Worm (Caenorhabditis elegans): ENCODE results near the gene fil-1.

Gene fil-1

DNA sequence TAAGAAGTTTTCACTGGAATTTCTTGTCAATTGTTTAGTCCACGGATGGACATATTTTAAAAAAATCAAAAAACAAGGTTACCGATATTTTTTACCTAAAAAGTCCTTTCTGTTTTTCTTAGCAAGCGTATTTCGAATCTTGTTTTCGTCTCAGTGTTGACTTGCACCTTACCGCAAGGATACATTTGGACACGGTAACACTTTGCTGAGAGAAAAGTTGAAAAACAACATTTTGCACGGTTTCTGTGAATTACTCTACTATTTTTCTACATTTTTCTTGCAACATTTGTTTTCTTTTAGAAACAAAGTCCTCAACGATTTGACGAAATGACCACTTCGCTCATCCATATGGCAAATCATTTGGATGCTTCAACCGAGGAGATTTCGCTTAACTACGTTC is 44.2 kb upstream of the fil-1 start, which contains the start of gene hil-1:
Gene hil-1 (plus strand): TSS at position 301 of the 400 bp plus-strand sequence.
- no peak for TF ChIP-seq nhr-76 (tag; optimal IDR thresholded peaks at IDR 0.05)
- no peak for TF ChIP-seq mep-1 (tag; optimal IDR thresholded peaks at IDR 0.05)
- TF ChIP-seq ztf-11 (tag; optimal IDR thresholded peaks at IDR 0.05) = no peak
- no peak for TF ChIP-seq unc-39 (tag; optimal IDR thresholded peaks at IDR 0.05)
- TF ChIP-seq drap-1 (GFP tag; optimal IDR thresholded peaks at IDR 0.05) = no peak
- TF ChIP-seq elt-1 (tag; optimal IDR thresholded peaks at IDR 0.05; ENCODE audit: borderline replicate concordance, insufficient read depth) = no peak
- TF ChIP-seq cnd-1 (tag; optimal IDR thresholded peaks at IDR 0.05) = no peak
- no peak for TF ChIP-seq pha-4 (tag; optimal IDR thresholded peaks at IDR 0.05)
- no peak for TF ChIP-seq lin-13 (tag; optimal IDR thresholded peaks at IDR 0.05)
- TF ChIP-seq lin-32 (GFP tag; optimal IDR thresholded peaks at IDR 0.05) = no peak
- TF ChIP-seq elt-3 (tag; optimal IDR thresholded peaks at IDR 0.05) = no peak
- no peak for TF ChIP-seq ces-1 (GFP tag; optimal IDR thresholded peaks at IDR 0.05)

- TF ChIP-seq lin-32 (GFP tag; optimal IDR thresholded peaks at IDR 0.05) = no peak
- TF ChIP-seq nhr-12 (tag; optimal IDR thresholded peaks at IDR 0.05) = no peak
- TF ChIP-seq nhr-2 (tag; optimal IDR thresholded peaks at IDR 0.05) = no peak
- TF ChIP-seq elt-3 (tag; optimal IDR thresholded peaks at IDR 0.05) = no peak
- no peak for TF ChIP-seq ceh-43 (GFP tag; optimal IDR thresholded peaks at IDR 0.05)
Observed at ce11 chrV:14954633-14955032, 39.0 kb upstream of the fil-1 start, which contains the start of gene C30G7.5. Gene C30G7.5, minus strand, starts transcription at chrV:14954733.

DNA sequence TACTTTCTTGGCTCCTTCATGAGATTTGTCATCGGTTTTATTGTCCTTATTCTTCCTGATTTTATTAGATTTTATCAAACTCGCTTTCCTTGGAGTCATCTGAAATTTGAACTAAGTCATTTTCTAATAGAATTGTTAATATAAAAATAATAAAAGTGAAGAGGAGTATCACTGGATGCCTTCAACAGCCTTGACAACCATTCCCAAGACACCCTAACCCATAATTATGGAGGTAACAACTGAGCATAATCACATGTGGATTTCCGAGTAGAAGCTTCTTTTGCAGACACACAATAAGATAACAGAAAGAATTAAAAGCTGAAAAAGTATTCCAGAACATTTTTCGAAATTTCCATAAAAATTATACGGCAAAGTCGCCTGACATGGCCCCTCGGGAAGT is 38.0 kb upstream of the fil-1 start, which contains the start of gene F02D8.9:
Gene F02D8.9 (minus strand): TSS at position 101 of the 400 bp plus-strand sequence.
- TF ChIP-seq nhr-76 (tag; optimal IDR thresholded peaks at IDR 0.05) (no peak), bed-3 (GFP tag; optimal IDR thresholded peaks at IDR 0.05) (no peak), ztf-11 (tag; optimal IDR thresholded peaks at IDR 0.05) (no peak), nhr-28 (tag; optimal IDR thresholded peaks at IDR 0.05) (no peak), elt-1 (tag; optimal IDR thresholded peaks at IDR 0.05; ENCODE audit: borderline replicate concordance, insufficient read depth) (no peak), unc-39 (tag; optimal IDR thresholded peaks at IDR 0.05) (no peak), elt-3 (tag; optimal IDR thresholded peaks at IDR 0.05) (no peak), sem-2 (GFP tag; optimal IDR thresholded peaks at IDR 0.05) (no peak), snpc-4 (tag; optimal IDR thresholded peaks at IDR 0.05) (no peak), nhr-2 (tag; optimal IDR thresholded peaks at IDR 0.05) (no peak), lin-13 (tag; optimal IDR thresholded peaks at IDR 0.05) (no peak)

DNA sequence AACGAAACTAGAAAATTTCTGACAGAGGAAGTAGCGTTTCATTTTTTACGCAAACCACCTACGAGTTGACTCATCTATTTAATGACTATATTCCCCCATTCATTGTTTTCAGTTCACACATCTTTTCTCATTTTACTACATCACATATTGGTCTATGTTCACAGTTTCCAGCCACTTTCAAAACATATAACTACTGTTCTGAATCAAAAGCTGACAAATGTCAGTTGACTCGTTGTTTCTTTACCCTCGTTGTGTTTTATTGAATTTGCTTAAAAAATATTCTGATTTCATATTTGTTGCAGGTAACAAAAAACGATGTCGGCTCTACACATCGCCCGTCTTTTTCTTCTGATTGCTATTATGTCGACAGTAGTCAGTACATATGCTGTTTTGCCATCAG is 22.5 kb upstream of the fil-1 start, which contains the start of gene nlp-59:
Gene nlp-59 (plus strand): TSS at position 301 of the 400 bp plus-strand sequence.
- TF ChIP-seq ztf-11 (tag; optimal IDR thresholded peaks at IDR 0.05) (no peak), M03D4.4 (tag; optimal IDR thresholded peaks at IDR 0.05) (no peak), nhr-2 (tag; optimal IDR thresholded peaks at IDR 0.05) (no peak), nhr-237 (tag; optimal IDR thresholded peaks at IDR 0.05) (no peak), lin-13 (tag; optimal IDR thresholded peaks at IDR 0.05) (no peak), ces-1 (GFP tag; optimal IDR thresholded peaks at IDR 0.05) (no peak), lsy-2 (tag; optimal IDR thresholded peaks at IDR 0.05) (no peak), ceh-83 (GFP tag; optimal IDR thresholded peaks at IDR 0.05) (no peak), unc-39 (tag; optimal IDR thresholded peaks at IDR 0.05) (no peak), tbx-8 (GFP tag; optimal IDR thresholded peaks at IDR 0.05) (no peak), cnd-1 (tag; optimal IDR thresholded peaks at IDR 0.05) (no peak), hlh-1 (tag; optimal IDR thresholded peaks at IDR 0.05) (no peak), drap-1 (GFP tag; optimal IDR thresholded peaks at IDR 0.05) (no peak), unc-120 (tag; optimal IDR thresholded peaks at IDR 0.05; ENCODE audit: poor library complexity, severe bottlenecking) (no peak)

ce11 chrV:14978205-14978751 is 15.4 kb upstream of the fil-1 start, which contains the start of the genes grd-12 and F02D8.1:
Gene grd-12, plus strand, starts transcription at chrV:14978505.
Gene F02D8.1, minus strand, starts transcription at chrV:14978701.
- TF ChIP-seq ceh-39 (tag; optimal IDR thresholded peaks at IDR 0.05) (no peak), M03D4.4 (tag; optimal IDR thresholded peaks at IDR 0.05) (no peak), ces-1 (GFP tag; optimal IDR thresholded peaks at IDR 0.05) (no peak), sptf-1 (tag; optimal IDR thresholded peaks at IDR 0.05) (no peak), lin-32 (GFP tag; optimal IDR thresholded peaks at IDR 0.05) (no peak), mab-5 (tag; optimal IDR thresholded peaks at IDR 0.05) (no peak), elt-3 (tag; optimal IDR thresholded peaks at IDR 0.05) (no peak), ceh-43 (GFP tag; optimal IDR thresholded peaks at IDR 0.05) (no peak), mls-2 (tag; optimal IDR thresholded peaks at IDR 0.05) (no peak), nhr-237 (tag; optimal IDR thresholded peaks at IDR 0.05) (no peak)

Measured in whole organism, mixed stage, embryonic.